Fruit fly (Drosophila melanogaster) whole organism, embryonic: ENCODE results near the gene Traf4.

Source experiments
- Atf6 ChIP-seq: fragments of 200-800 bp; sonication (Bioruptor generic); IDR thresholded peaks from 2 replicates; pipeline ENCODE4 v1.3.6; 2022; ENCODE audit warnings: missing biosample characterization, missing genetic modification characterization
- Bdp1 ChIP-seq: fragments of 200-800 bp; sonication (Bioruptor generic); optimal IDR thresholded peaks from 3 replicates; lab custom pipeline; 2016; ENCODE audit warnings: missing biosample characterization, missing genetic modification characterization
- Bgb ChIP-seq: fragments of 200-800 bp; sonication (Bioruptor generic); IDR thresholded peaks from 2 replicates; pipeline ENCODE4 v1.3.6; 2022; ENCODE audit warnings: missing biosample characterization, missing genetic modification characterization; ENCODE audit not compliant: partially characterized antibody
- CG10321 ChIP-seq: fragments of 200-800 bp; sonication (Bioruptor generic); IDR thresholded peaks from 2 replicates; pipeline ENCODE4 v1.3.6; 2022; ENCODE audit warnings: missing biosample characterization, missing genetic modification characterization
- CG10543 ChIP-seq: fragments of 200-800 bp; sonication (Bioruptor generic); optimal IDR thresholded peaks from 3 replicates; lab custom pipeline; 2017; ENCODE audit warnings: missing biosample characterization, mild to moderate bottlenecking, missing genetic modification characterization, moderate library complexity
- CG13894 ChIP-seq: fragments of 200-800 bp; sonication (Bioruptor generic); optimal IDR thresholded peaks from 3 replicates; lab custom pipeline; 2018; ENCODE audit warnings: missing biosample characterization, mild to moderate bottlenecking, missing genetic modification characterization, moderate library complexity
- CG1832 ChIP-seq: fragments of 200-800 bp; sonication (Bioruptor generic); optimal IDR thresholded peaks from 2 replicates; lab custom pipeline; 2017; ENCODE audit warnings: missing biosample characterization, mild to moderate bottlenecking, missing genetic modification characterization, inconsistent platforms
- CG2129 ChIP-seq: fragments of 200-800 bp; sonication (Bioruptor generic); IDR thresholded peaks from 2 replicates; pipeline ENCODE4 v1.3.6; 2022; ENCODE audit warnings: missing biosample characterization, missing genetic modification characterization; ENCODE audit not compliant: partially characterized antibody
- CG31224 ChIP-seq: fragments of 200-800 bp; sonication (Bioruptor generic); IDR thresholded peaks from 2 replicates; pipeline ENCODE4 v1.3.6; 2022; ENCODE audit warnings: missing biosample characterization, missing genetic modification characterization
- CG4360 ChIP-seq: fragments of 200-800 bp; sonication (Bioruptor generic); IDR thresholded peaks from 2 replicates; pipeline ENCODE4 v1.3.6; 2022; ENCODE audit warnings: missing biosample characterization, missing genetic modification characterization
- CG4820 ChIP-seq: fragments of 200-800 bp; sonication (Bioruptor generic); optimal IDR thresholded peaks from 3 replicates; lab custom pipeline; 2016; ENCODE audit warnings: missing biosample characterization, missing genetic modification characterization
- CG7745 ChIP-seq: fragments of 200-800 bp; sonication (Bioruptor generic); optimal IDR thresholded peaks from 2 replicates; lab custom pipeline; 2018; ENCODE audit warnings: missing biosample characterization, mild to moderate bottlenecking, missing genetic modification characterization, moderate library complexity
- CG7987 ChIP-seq: fragments of 200-800 bp; sonication (Bioruptor generic); optimal IDR thresholded peaks from 2 replicates; lab custom pipeline; 2018; ENCODE audit warnings: missing biosample characterization, mild to moderate bottlenecking, missing genetic modification characterization, moderate library complexity
- D ChIP-seq, 2 experiments: fragments of 200-800 bp in 1 of 2; fragments of >200 bp in 1 of 2; sonication (Bioruptor generic) in 1 of 2; optimal IDR thresholded peaks; 2 replicates in 1 of 2; 3 replicates in 1 of 2; lab custom pipeline; 2017; ENCODE audit warnings: mild to moderate bottlenecking in 1 of 2, missing biosample characterization in 1 of 2, missing genetic modification characterization in 1 of 2, missing genetic modification reagents in 1 of 2
- Dip3 ChIP-seq: fragments of 200-800 bp; sonication (Bioruptor generic); optimal IDR thresholded peaks from 3 replicates; lab custom pipeline; 2016; ENCODE audit warnings: missing biosample characterization, missing genetic modification characterization
- Dll ChIP-seq: fragments of 200-800 bp; sonication (Bioruptor generic); IDR thresholded peaks from 4 replicates; pipeline ENCODE4 v1.3.6; 2022; ENCODE audit warnings: missing biosample characterization, missing genetic modification characterization; ENCODE audit not compliant: partially characterized antibody
- Gug ChIP-seq: fragments of 200-800 bp; sonication (Bioruptor generic); IDR thresholded peaks from 4 replicates; pipeline ENCODE4 v1.3.6; 2022; ENCODE audit warnings: missing biosample characterization, missing genetic modification characterization
- HLH54F ChIP-seq: fragments of 200-800 bp; sonication (Bioruptor generic); optimal IDR thresholded peaks from 3 replicates; lab custom pipeline; 2016; ENCODE audit warnings: missing biosample characterization, missing genetic modification characterization
- Kr ChIP-seq: fragments of 200-800 bp; sonication (Bioruptor generic); optimal IDR thresholded peaks from 2 replicates; lab custom pipeline; 2017; ENCODE audit warnings: missing biosample characterization, mild to moderate bottlenecking, missing genetic modification characterization
- Lim3 ChIP-seq: fragments of 200-800 bp; sonication (Bioruptor generic); IDR thresholded peaks from 2 replicates; pipeline ENCODE4 v1.3.6; 2022; ENCODE audit warnings: missing biosample characterization, missing genetic modification characterization
- MBD-R2 ChIP-seq: fragments of 200-800 bp; sonication (Bioruptor generic); IDR thresholded peaks from 2 replicates; pipeline ENCODE4 v1.3.6; 2022; ENCODE audit warnings: missing biosample characterization, missing genetic modification characterization
- NFAT ChIP-seq: fragments of 200-800 bp; sonication (Bioruptor generic); IDR thresholded peaks from 2 replicates; pipeline ENCODE4 v1.3.6; 2022; ENCODE audit warnings: missing biosample characterization, missing genetic modification characterization
- Nf-YC ChIP-seq: fragments of 200-800 bp; optimal IDR thresholded peaks from 3 replicates; lab custom pipeline; 2019; ENCODE audit warnings: missing biosample characterization, mild to moderate bottlenecking, missing genetic modification characterization, moderate library complexity
- Pdp1 ChIP-seq, 2 experiments: fragments of 200-800 bp; sonication (Bioruptor generic); optimal IDR thresholded peaks; 3 replicates each; lab custom pipeline; 2016; ENCODE audit warnings: missing biosample characterization in 2 of 2, missing genetic modification characterization in 2 of 2, mild to moderate bottlenecking in 1 of 2, moderate library complexity in 1 of 2
- Scr ChIP-seq: fragments of 200-800 bp; sonication (Bioruptor generic); IDR thresholded peaks from 2 replicates; pipeline ENCODE4 v1.3.6; 2022; ENCODE audit warnings: missing biosample characterization, missing genetic modification characterization; ENCODE audit not compliant: partially characterized antibody
- Trl ChIP-seq, 3 experiments: fragments of >200 bp in 2 of 3; fragments of 200-800 bp in 1 of 3; sonication (Bioruptor generic) in 1 of 3; optimal IDR thresholded peaks; 2 replicates in 1 of 3; 3 replicates in 2 of 3; lab custom pipeline; 2016 to 2017; ENCODE audit warnings: missing biosample characterization in 1 of 3, missing genetic modification characterization in 1 of 3
- ac ChIP-seq: fragments of 200-800 bp; sonication (Bioruptor generic); optimal IDR thresholded peaks from 3 replicates; lab custom pipeline; 2017; ENCODE audit warnings: missing biosample characterization, mild to moderate bottlenecking, missing genetic modification characterization
- bbx ChIP-seq: fragments of 200-800 bp; sonication (Bioruptor generic); IDR thresholded peaks from 2 replicates; pipeline ENCODE4 v1.3.6; 2022; ENCODE audit warnings: missing biosample characterization, missing genetic modification characterization; ENCODE audit not compliant: partially characterized antibody
- hth ChIP-seq: fragments of >200 bp; optimal IDR thresholded peaks from 2 replicates; lab custom pipeline; 2017; ENCODE audit warnings: inconsistent platforms
- ind ChIP-seq: fragments of 200-800 bp; sonication (Bioruptor generic); optimal IDR thresholded peaks from 3 replicates; lab custom pipeline; 2016; ENCODE audit warnings: missing biosample characterization, missing genetic modification characterization
- jumu ChIP-seq: fragments of 200-800 bp; sonication (Bioruptor generic); optimal IDR thresholded peaks from 3 replicates; lab custom pipeline; 2016; ENCODE audit warnings: missing biosample characterization, missing genetic modification characterization
- mam ChIP-seq: fragments of 200-800 bp; sonication (Bioruptor generic); optimal IDR thresholded peaks from 3 replicates; lab custom pipeline; 2016; ENCODE audit warnings: missing biosample characterization, missing genetic modification characterization
- mld ChIP-seq: fragments of 200-800 bp; sonication (Bioruptor generic); IDR thresholded peaks from 3 replicates; pipeline ENCODE4 v1.3.6; 2022; ENCODE audit warnings: missing biosample characterization, missing genetic modification characterization; ENCODE audit not compliant: partially characterized antibody
- nerfin-1 ChIP-seq: fragments of 200-800 bp; sonication (Bioruptor generic); optimal IDR thresholded peaks from 3 replicates; lab custom pipeline; 2019; ENCODE audit warnings: missing biosample characterization, mild to moderate bottlenecking, missing genetic modification characterization, moderate library complexity
- nerfin-2 ChIP-seq: fragments of 200-800 bp; sonication (Bioruptor generic); IDR thresholded peaks from 2 replicates; pipeline ENCODE4 v1.3.6; 2022; ENCODE audit warnings: missing biosample characterization, missing genetic modification characterization; ENCODE audit not compliant: partially characterized antibody
- pros ChIP-seq: fragments of 200-800 bp; sonication (Bioruptor generic); optimal IDR thresholded peaks from 3 replicates; lab custom pipeline; 2019; ENCODE audit warnings: missing biosample characterization, mild to moderate bottlenecking, missing genetic modification characterization, moderate library complexity
- run ChIP-seq: fragments of 200-800 bp; sonication (Bioruptor generic); optimal IDR thresholded peaks from 3 replicates; lab custom pipeline; 2018; ENCODE audit warnings: missing biosample characterization, mild to moderate bottlenecking, missing genetic modification characterization
- scrt ChIP-seq: fragments of 200-800 bp; sonication (Bioruptor generic); optimal IDR thresholded peaks from 2 replicates; lab custom pipeline; 2018; ENCODE audit warnings: missing biosample characterization, mild to moderate bottlenecking, missing genetic modification characterization, moderate library complexity
- sens ChIP-seq: fragments of 200-800 bp; sonication (Bioruptor generic); peaks from one replicate; lab custom pipeline; 2016; ENCODE audit warnings: missing biosample characterization, missing genetic modification characterization
- sens-2 ChIP-seq: fragments of 200-800 bp; sonication (Bioruptor generic); IDR thresholded peaks from 2 replicates; pipeline ENCODE4 v1.3.6; 2022; ENCODE audit warnings: missing biosample characterization, missing genetic modification characterization
- sna ChIP-seq: fragments of 200-800 bp; sonication (Bioruptor generic); IDR thresholded peaks from 2 replicates; pipeline ENCODE4 v1.3.6; 2022; ENCODE audit warnings: missing biosample characterization, missing genetic modification characterization; ENCODE audit not compliant: partially characterized antibody
- so ChIP-seq: fragments of 200-800 bp; sonication (Bioruptor generic); IDR thresholded peaks from 3 replicates; pipeline ENCODE4 v1.3.6; 2022; ENCODE audit warnings: missing biosample characterization, missing genetic modification characterization
- tll ChIP-seq, 2 experiments: fragments of 200-800 bp in 1 of 2; fragments of >200 bp in 1 of 2; sonication (Bioruptor generic) in 1 of 2; optimal IDR thresholded peaks; 2 replicates each; lab custom pipeline; 2017 to 2019; ENCODE audit warnings: missing biosample characterization in 2 of 2, missing genetic modification characterization in 2 of 2, mild to moderate bottlenecking in 1 of 2, moderate library complexity in 1 of 2
- zf30C ChIP-seq: fragments of 200-800 bp; sonication (Bioruptor generic); optimal IDR thresholded peaks from 3 replicates; lab custom pipeline; 2018; ENCODE audit warnings: missing biosample characterization, mild to moderate bottlenecking, missing genetic modification characterization

The Traf4 gene

dm6 chr2L:4346619-4347310, 15.0 kb upstream of the Traf4 start (continued):
- 0 out of 3 replicates have a peak, but pooled peaks have one; percentile 39 for TF ChIP-seq mld
- TF ChIP-seq nerfin-2 = 0 out of 2 replicates have a peak, but pooled peaks have one; percentile 41
- peak; percentile 28 for TF ChIP-seq D (optimal IDR thresholded peaks at IDR 0.05; lab: Kevin White, UChicago)
- TF ChIP-seq D (GFP tag; optimal IDR thresholded peaks at IDR 0.05; lab: Kevin White, UChicago) = no peak
- TF ChIP-seq sens-2 (GFP tag; lab: Robert Waterston, UW) = no peak
- TF ChIP-seq ac = peak; percentile 38
- TF ChIP-seq MBD-R2 (GFP tag; lab: Robert Waterston, UW) = peak; percentile 21
- TF ChIP-seq bbx (GFP tag; lab: Robert Waterston, UW) = peak; percentile 60
- no peak for TF ChIP-seq HLH54F (GFP tag; lab: Kevin White, UChicago)
- TF ChIP-seq ind (GFP tag; lab: Kevin White, UChicago) = no peak
- peak; percentile 3 for TF ChIP-seq Dip3
- peak; percentile 76 for TF ChIP-seq CG10543 (GFP tag; lab: Kevin White, UChicago)
- 0 out of 2 replicates have a peak, but pooled peaks have one; percentile 9 for TF ChIP-seq Scr (GFP tag; lab: Robert Waterston, UW)
- TF ChIP-seq Gug (GFP tag; lab: Robert Waterston, UW) = no peak
- TF ChIP-seq Dll (GFP tag; lab: Robert Waterston, UW) = 0 out of 4 replicates have a peak, but pooled peaks have one; percentile 50
- TF ChIP-seq CG10321 (GFP tag; lab: Robert Waterston, UW) = peak; percentile 32; the same call in 1 of the 2 replicates
- peak; percentile 26 for TF ChIP-seq zf30C (GFP tag; lab: Kevin White, UChicago)
- TF ChIP-seq mam = no peak
- peak in 1 of 2 experiments; percentile 90 for TF ChIP-seq tll (GFP tag; optimal IDR thresholded peaks at IDR 0.05; lab: Kevin White, UChicago)
- peak; percentile 100 for TF ChIP-seq pros (GFP tag; lab: Kevin White, UChicago)
- TF ChIP-seq jumu (GFP tag; lab: Kevin White, UChicago) = no peak
- TF ChIP-seq CG7987 = peak; percentile 21
- peak; percentile 86 for TF ChIP-seq nerfin-1 (tag; lab: Kevin White, UChicago)
- TF ChIP-seq Kr (GFP tag; lab: Kevin White, UChicago) = peak; percentile 73
- 0 out of 2 replicates have a peak, but pooled peaks have one; percentile 12 for TF ChIP-seq Atf6 (GFP tag; lab: Robert Waterston, UW)
- peak; percentile 30; the same call in 1 of the 3 replicates for TF ChIP-seq so (GFP tag; lab: Robert Waterston, UW)
- peak; percentile 47; the same call in 1 of the 2 replicates for TF ChIP-seq NFAT (GFP tag; lab: Robert Waterston, UW)
- TF ChIP-seq sens (GFP tag; lab: Kevin White, UChicago) = peak; percentile 30
- no peak for TF ChIP-seq CG4820 (GFP tag; lab: Kevin White, UChicago)
- peak; percentile 62 for TF ChIP-seq Nf-YC
- no peak for TF ChIP-seq hth (lab: Kevin White, UChicago)
- 0 out of 2 replicates have a peak, but pooled peaks have one; percentile 6 for TF ChIP-seq CG4360
- no peak for TF ChIP-seq Lim3 (GFP tag; lab: Robert Waterston, UW)
- peak; percentile 45 to 63 for TF ChIP-seq Trl (optimal IDR thresholded peaks at IDR 0.05; lab: Kevin White, UChicago)
- peak; percentile 13 for TF ChIP-seq Trl (GFP tag; optimal IDR thresholded peaks at IDR 0.05; lab: Kevin White, UChicago)
- TF ChIP-seq run (tag; lab: Kevin White, UChicago) = peak; percentile 69
- peak; percentile 50; the same call in 1 of the 2 replicates for TF ChIP-seq sna
- peak; percentile 30; the same call in 1 of the 2 replicates for TF ChIP-seq Bgb
- peak; percentile 97 for TF ChIP-seq CG31224 (GFP tag; lab: Robert Waterston, UW)
- peak; percentile 65 for TF ChIP-seq CG13894 (tag; lab: Kevin White, UChicago)
- TF ChIP-seq scrt (GFP tag; lab: Kevin White, UChicago) = peak; percentile 24
- TF ChIP-seq Bdp1 = no peak
- TF ChIP-seq Pdp1 (GFP tag; optimal IDR thresholded peaks at IDR 0.05; lab: Kevin White, UChicago) = peak in 1 of 2 experiments; percentile 84
- 0 out of 2 replicates have a peak, but pooled peaks have one; percentile 4 for TF ChIP-seq CG2129 (GFP tag; lab: Robert Waterston, UW)
- peak; percentile 80 for TF ChIP-seq CG1832 (GFP tag; lab: Kevin White, UChicago)
- peak; percentile 98 for TF ChIP-seq CG7745
- TF ChIP-seq, all 482 proteins: peak for 84
